Worm (Caenorhabditis elegans) whole organism, L1 larva: ENCODE results near the gene ZK1321.1.

Experiments used
- aly-2 ChIP-seq: fragments of 150-350 bp; optimal IDR thresholded peaks from 2 replicates; lab custom pipeline; 2014; ENCODE audit warnings: missing biosample characterization, missing genetic modification characterization
- ceh-88 ChIP-seq: fragments of 200-800 bp; sonication (Bioruptor generic); IDR thresholded peaks from 2 replicates; pipeline ENCODE4 v1.3.6; 2022; ENCODE audit warnings: missing genetic modification characterization, missing compliant biosample characterization
- ceh-90 ChIP-seq: sonication (generic microtip); optimal IDR thresholded peaks from 2 replicates; lab custom pipeline; 2016; ENCODE audit warnings: missing genetic modification characterization, missing compliant biosample characterization
- ces-1 ChIP-seq: fragments of 150-350 bp; optimal IDR thresholded peaks from 2 replicates; lab custom pipeline; 2014; ENCODE audit warnings: missing biosample characterization, missing genetic modification reagents, missing genetic modification characterization
- dpl-1 ChIP-seq, 3 experiments: fragments of 150-350 bp in 2 of 3; sonication (generic microtip) in 1 of 3; optimal IDR thresholded peaks; 2 replicates each; lab custom pipeline; 2014 to 2017; ENCODE audit warnings: missing biosample characterization in 3 of 3, missing genetic modification characterization in 3 of 3, missing genetic modification reagents in 3 of 3
- fkh-10 ChIP-seq: sonication (generic microtip); optimal IDR thresholded peaks from 2 replicates; lab custom pipeline; 2017; ENCODE audit warnings: missing biosample characterization, missing genetic modification reagents, missing genetic modification characterization
- fos-1 ChIP-seq: fragments of 150-350 bp; optimal IDR thresholded peaks from 2 replicates; lab custom pipeline; 2014; ENCODE audit warnings: missing biosample characterization, missing genetic modification characterization
- lsy-2 ChIP-seq, 2 experiments: fragments of 150-350 bp; optimal IDR thresholded peaks; 2 replicates each; lab custom pipeline; 2014; ENCODE audit warnings: missing biosample characterization in 2 of 2, missing genetic modification characterization in 2 of 2
- mab-9 ChIP-seq: fragments of 200-800 bp; sonication (Bioruptor generic); IDR thresholded peaks from 2 replicates; pipeline ENCODE4 v1.3.6; 2022; ENCODE audit warnings: missing genetic modification reagents, missing genetic modification characterization, missing compliant biosample characterization
- skn-1 ChIP-seq: fragments of 150-350 bp; optimal IDR thresholded peaks from 2 replicates; lab custom pipeline; 2014; ENCODE audit warnings: missing biosample characterization, missing genetic modification characterization
- sup-37 ChIP-seq: fragments of 200-800 bp; sonication (Bioruptor generic); optimal IDR thresholded peaks from 2 replicates; lab custom pipeline; 2018; ENCODE audit warnings: mild to moderate bottlenecking, missing genetic modification characterization, missing compliant biosample characterization
- unc-86 ChIP-seq: sonication (generic microtip); optimal IDR thresholded peaks from 2 replicates; lab custom pipeline; 2016; ENCODE audit warnings: missing genetic modification characterization, missing compliant biosample characterization

ce11 chrII:9791185-9791584 lies 37.4 kb downstream of the ZK1321.1 start:
- TF ChIP-seq unc-86 (no peak), aly-2 (tag; lab: Kevin White, UChicago) (no peak), fkh-10 (GFP tag; lab: Kevin White, UChicago) (no peak), ces-1 (no peak), skn-1 (no peak), dpl-1 (GFP tag; optimal IDR thresholded peaks at IDR 0.05; lab: Kevin White, UChicago) (no peak), mab-9 (GFP tag; lab: Robert Waterston, UW) (no peak), ceh-90 (tag; lab: Kevin White, UChicago) (no peak), lsy-2 (tag; optimal IDR thresholded peaks at IDR 0.05; lab: Kevin White, UChicago) (no peak), ceh-88 (GFP tag; lab: Robert Waterston, UW) (no peak), fos-1 (tag; lab: Kevin White, UChicago) (no peak), sup-37 (no peak)
